Worm (Caenorhabditis elegans): ENCODE results near the gene F14F9.6.

ce11 chrV:5137919-5138318, 8.4 kb downstream of the F14F9.6 start, which contains the start of gene F14F9.3:
- TF ChIP-seq nhr-28 (tag; optimal IDR thresholded peaks at IDR 0.05) (no peak), zip-8 (tag; optimal IDR thresholded peaks at IDR 0.05) (no peak), unc-62 (GFP tag; optimal IDR thresholded peaks at IDR 0.05) (no peak), ham-2 (GFP tag; optimal IDR thresholded peaks at IDR 0.05) (no peak), ces-1 (GFP tag; optimal IDR thresholded peaks at IDR 0.05) (no peak), ceh-39 (tag; optimal IDR thresholded peaks at IDR 0.05) (no peak), elt-3 (tag; optimal IDR thresholded peaks at IDR 0.05) (no peak), elt-1 (tag; optimal IDR thresholded peaks at IDR 0.05; ENCODE audit: borderline replicate concordance, insufficient read depth) (no peak), mls-2 (tag; optimal IDR thresholded peaks at IDR 0.05) (no peak), blmp-1 (tag; optimal IDR thresholded peaks at IDR 0.05) (no peak)
